Fruit fly (Drosophila melanogaster): ENCODE results near the gene CG45071.

CG45071 gene

DNA sequence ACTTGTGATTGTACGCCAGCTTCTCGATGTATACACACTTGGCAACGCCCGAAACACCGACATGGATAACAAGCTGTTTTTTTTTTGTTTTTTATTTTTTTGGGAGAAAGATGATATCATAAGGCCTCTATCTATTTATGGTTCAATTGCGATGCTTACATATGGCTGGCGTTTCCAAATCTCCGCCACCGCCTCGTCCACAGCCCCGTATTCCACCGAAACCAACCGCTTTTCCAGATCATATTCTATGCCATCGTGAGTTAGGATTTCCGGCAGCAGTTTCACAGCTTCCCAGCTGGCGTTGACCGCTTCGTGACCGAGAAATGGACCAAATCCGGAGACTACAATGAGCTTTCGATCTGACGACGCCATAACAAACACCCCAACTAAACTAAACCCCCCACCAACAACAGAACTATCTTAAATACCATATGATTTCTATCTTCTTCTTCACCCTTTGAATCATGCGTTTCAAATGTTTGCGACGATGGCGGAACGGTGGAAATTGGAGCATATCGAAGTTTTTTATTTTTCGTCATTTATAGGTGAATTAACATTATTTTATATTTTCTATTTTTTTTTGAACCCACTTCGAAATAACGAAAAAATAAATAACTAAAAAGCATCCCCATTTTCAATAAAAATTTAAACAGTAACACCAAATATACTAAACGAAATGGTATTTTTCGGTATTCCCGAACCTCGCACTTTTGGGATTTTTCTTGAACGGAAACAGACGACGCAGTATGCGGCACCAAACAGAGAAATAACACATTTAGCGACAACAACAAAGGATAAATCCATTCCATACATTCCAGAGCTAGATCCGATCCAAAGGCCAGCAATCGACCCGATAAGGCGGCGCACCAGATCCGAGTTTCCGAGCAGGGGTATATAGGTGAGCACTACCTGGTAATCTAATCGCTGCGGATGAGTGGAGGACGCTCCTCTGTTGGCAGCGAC, 38.2 kb downstream of the CG45071 start, which contains the start of the genes CG32147 and Pex3 (continued):
- TF ChIP-seq ken (GFP tag; IDR thresholded peaks at IDR 0.05) (no peak), crol (GFP tag; IDR thresholded peaks at IDR 0.05) (peak; percentile 50; the same call in 1 of the 2 replicates), CG5180 (GFP tag; optimal IDR thresholded peaks at IDR 0.05) (no peak), pzg (GFP tag; optimal IDR thresholded peaks at IDR 0.05) (peak; percentile 70), Hr3 (GFP tag; optimal IDR thresholded peaks at IDR 0.05) (no peak), CG2120 (GFP tag; optimal IDR thresholded peaks at IDR 0.05) (peak; percentile 7), dpn (GFP tag; optimal IDR thresholded peaks at IDR 0.05) (peak in 1 of 2 experiments; percentile 18), kay (GFP tag; optimal IDR thresholded peaks at IDR 0.05) (peak; percentile 70), Meics (GFP tag; optimal IDR thresholded peaks at IDR 0.05) (peak; percentile 25), CG10267 (tag; optimal IDR thresholded peaks at IDR 0.05) (peak; percentile 59), ttk (GFP tag; IDR thresholded peaks at IDR 0.05) (no peak), Hmr (GFP tag; optimal IDR thresholded peaks at IDR 0.05) (peak; percentile 12), CG7928 (GFP tag; optimal IDR thresholded peaks at IDR 0.05) (no peak), sd (tag; optimal IDR thresholded peaks at IDR 0.05) (peak; percentile 83), NfI (GFP tag; optimal IDR thresholded peaks at IDR 0.05) (no peak), CG6175 (GFP tag; IDR thresholded peaks at IDR 0.05) (no peak), CG42726 (GFP tag; IDR thresholded peaks at IDR 0.05; ENCODE audit: partially characterized antibody) (no peak), CG12299 (tag; optimal IDR thresholded peaks at IDR 0.05) (peak; percentile 8), CG11560 (tag; IDR thresholded peaks at IDR 0.05) (no peak), CHES-1-like (GFP tag; optimal IDR thresholded peaks at IDR 0.05) (peak; percentile 19), CG10543 (GFP tag; optimal IDR thresholded peaks at IDR 0.05) (no peak), sna (GFP tag; IDR thresholded peaks at IDR 0.05; ENCODE audit: partially characterized antibody) (peak; percentile 26; the same call in 1 of the 2 replicates), Lim3 (GFP tag; IDR thresholded peaks at IDR 0.05) (no peak), CG2678 (tag; optimal IDR thresholded peaks at IDR 0.05) (no peak), bbx (GFP tag; IDR thresholded peaks at IDR 0.05; ENCODE audit: partially characterized antibody) (no peak), CG7963 (GFP tag; IDR thresholded peaks at IDR 0.05; ENCODE audit: partially characterized antibody) (no peak), amos (GFP tag; IDR thresholded peaks at IDR 0.05; ENCODE audit: partially characterized antibody) (no peak; the same call in 1 of the 2 replicates), crp (GFP tag; optimal IDR thresholded peaks at IDR 0.05) (peak; percentile 43 to 89), twi (tag; optimal IDR thresholded peaks at IDR 0.05) (peak; percentile 17), Sin3A (optimal IDR thresholded peaks at IDR 0.05) (peak; percentile 79), dmrt11E (tag; optimal IDR thresholded peaks at IDR 0.05) (no peak), CG16863 (GFP tag; optimal IDR thresholded peaks at IDR 0.05) (no peak), CG1647 (GFP tag; optimal IDR thresholded peaks at IDR 0.05) (no peak), trh (GFP tag; optimal IDR thresholded peaks at IDR 0.05) (no peak), CG7786 (GFP tag; optimal IDR thresholded peaks at IDR 0.05) (no peak), CG18599 (GFP tag; optimal IDR thresholded peaks at IDR 0.05) (no peak), Abd-B (GFP tag; optimal IDR thresholded peaks at IDR 0.05) (no peak)

DNA sequence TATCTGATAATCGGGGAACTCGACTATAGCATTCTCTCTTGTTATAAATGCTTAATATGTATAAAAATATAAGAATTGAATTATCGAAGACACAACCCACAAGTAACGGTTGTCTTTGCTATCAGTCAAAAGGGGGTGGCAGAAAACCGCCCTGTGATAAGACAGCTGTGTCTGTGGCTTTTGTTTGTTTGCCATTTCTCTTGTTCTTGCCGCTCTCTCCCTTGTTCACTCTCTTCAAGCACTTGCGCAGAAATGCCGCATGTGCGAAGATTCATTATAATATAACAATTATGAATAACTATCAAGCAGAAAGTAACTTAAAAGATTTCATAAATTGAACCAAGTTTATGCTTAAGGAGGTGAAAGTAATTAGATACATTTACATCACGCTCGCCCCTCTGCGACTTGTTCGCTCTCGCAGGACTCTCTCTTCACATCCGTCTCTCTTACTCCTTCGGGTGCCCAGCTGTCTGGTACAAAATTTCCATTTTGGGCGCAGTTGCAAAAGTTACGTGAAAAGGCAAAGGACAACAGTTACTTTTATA, 41.0 kb downstream of the CG45071 start, which contains the start of gene FucTA:
TSS of gene FucTA (plus strand) at position 495 of the 545 bp plus-strand sequence.
- TF ChIP-seq rib (GFP tag; IDR thresholded peaks at IDR 0.05) (no peak), CG17829 (tag; optimal IDR thresholded peaks at IDR 0.05) (no peak), CG17385 (GFP tag; optimal IDR thresholded peaks at IDR 0.05) (peak; percentile 50), pros (GFP tag; optimal IDR thresholded peaks at IDR 0.05) (peak; percentile 60), psq (GFP tag; optimal IDR thresholded peaks at IDR 0.05) (no peak), Trl (optimal IDR thresholded peaks at IDR 0.05) (peak; percentile 38 to 66), Trl (GFP tag; optimal IDR thresholded peaks at IDR 0.05) (no peak), Hr51 (GFP tag; optimal IDR thresholded peaks at IDR 0.05) (peak in 1 of 2 experiments; percentile 30), grn (GFP tag; optimal IDR thresholded peaks at IDR 0.05) (no peak), crp (GFP tag; optimal IDR thresholded peaks at IDR 0.05) (peak in 1 of 2 experiments; percentile 44), p53 (GFP tag; optimal IDR thresholded peaks at IDR 0.05) (no peak), ind (GFP tag; optimal IDR thresholded peaks at IDR 0.05) (no peak), sens (GFP tag) (no peak)

Data from whole organism, embryonic.